Worm (Caenorhabditis elegans): ENCODE measurements around the gene ZK1307.4.

- no peak for TF ChIP-seq flt-1 (GFP tag; IDR thresholded peaks at IDR 0.05)
- no peak for TF ChIP-seq hmg-4 (GFP tag; optimal IDR thresholded peaks at IDR 0.05)
- TF ChIP-seq sea-1 (GFP tag; conservative IDR thresholded peaks at IDR 0.05), result no peak
- TF ChIP-seq pes-1 (GFP tag; IDR thresholded peaks at IDR 0.05), result no peak
- no peak for TF ChIP-seq tbx-11 (GFP tag; IDR thresholded peaks at IDR 0.05)
- no peak for TF ChIP-seq ama-1 (optimal IDR thresholded peaks at IDR 0.05)
- no peak for TF ChIP-seq ets-7 (tag; optimal IDR thresholded peaks at IDR 0.05)
- no peak for TF ChIP-seq B0310.2 (tag; optimal IDR thresholded peaks at IDR 0.05)
- TF ChIP-seq hmbx-1 (tag; optimal IDR thresholded peaks at IDR 0.05), result no peak
- TF ChIP-seq tra-4 (tag; optimal IDR thresholded peaks at IDR 0.05), result no peak
- TF ChIP-seq hnd-1 (tag; optimal IDR thresholded peaks at IDR 0.05), result no peak
- no peak for TF ChIP-seq scrt-1 (GFP tag; IDR thresholded peaks at IDR 0.05)
- no peak for TF ChIP-seq aly-1 (tag; optimal IDR thresholded peaks at IDR 0.05)
These were observed 50.5 kb downstream of the ZK1307.4 start for ce11 chrII:9601069-9601468.
